Fruit fly (Drosophila melanogaster): ENCODE measurements around the gene Vsx2.
A peak's percentile ranks its signal among the peaks of the same experiment; 100 is the strongest.

Gene Vsx2

DNA sequence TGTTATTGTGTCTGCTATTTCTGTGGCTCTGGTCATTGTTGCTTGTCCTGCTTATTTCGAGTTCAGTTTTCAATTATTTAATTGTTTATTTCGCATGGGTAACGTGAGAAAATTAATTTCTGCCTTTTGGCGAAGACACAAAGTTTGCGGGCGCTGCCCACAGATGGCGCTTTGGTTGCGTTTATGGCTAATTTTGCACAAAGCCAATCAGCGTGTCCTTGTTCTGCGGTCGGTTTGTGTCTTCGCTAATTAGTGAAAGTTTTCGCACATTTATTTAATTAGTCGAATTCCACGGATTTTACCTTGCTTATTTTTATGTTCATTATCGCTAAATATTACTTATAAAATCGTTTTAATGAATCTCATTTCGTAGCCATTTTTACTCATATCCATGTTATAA is 3.4 kb upstream of the Vsx2 start:
- TF ChIP-seq usp (GFP tag; optimal IDR thresholded peaks at IDR 0.05): no peak

DNA sequence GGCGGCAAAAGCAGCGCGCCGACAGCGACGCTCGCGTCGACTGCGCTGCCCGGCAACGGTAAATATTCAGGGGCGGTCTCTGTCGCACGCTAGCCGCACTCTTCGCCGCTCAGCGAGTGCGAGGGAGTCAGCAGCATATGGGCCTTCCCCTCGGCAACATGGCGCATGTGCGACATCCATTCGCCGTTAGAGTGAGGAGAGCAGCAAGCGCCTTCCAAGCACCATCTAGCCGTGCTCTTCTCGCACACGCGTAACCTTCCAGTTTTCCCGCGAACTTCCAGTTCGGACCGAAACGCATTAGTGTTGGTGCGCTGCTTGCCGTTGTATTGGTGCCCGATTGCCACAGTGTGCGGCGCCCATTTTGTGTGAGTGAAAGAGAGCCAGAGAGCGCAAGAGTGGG is 520 bp upstream of the Vsx2 start:
- no peak for TF ChIP-seq pan (optimal IDR thresholded peaks at IDR 0.05)
- peak; percentile 98 for TF ChIP-seq CG8478 (optimal IDR thresholded peaks at IDR 0.05)
- TF ChIP-seq usp (GFP tag; optimal IDR thresholded peaks at IDR 0.05): no peak
- TF ChIP-seq Dll (optimal IDR thresholded peaks at IDR 0.05): peak; percentile 40

DNA sequence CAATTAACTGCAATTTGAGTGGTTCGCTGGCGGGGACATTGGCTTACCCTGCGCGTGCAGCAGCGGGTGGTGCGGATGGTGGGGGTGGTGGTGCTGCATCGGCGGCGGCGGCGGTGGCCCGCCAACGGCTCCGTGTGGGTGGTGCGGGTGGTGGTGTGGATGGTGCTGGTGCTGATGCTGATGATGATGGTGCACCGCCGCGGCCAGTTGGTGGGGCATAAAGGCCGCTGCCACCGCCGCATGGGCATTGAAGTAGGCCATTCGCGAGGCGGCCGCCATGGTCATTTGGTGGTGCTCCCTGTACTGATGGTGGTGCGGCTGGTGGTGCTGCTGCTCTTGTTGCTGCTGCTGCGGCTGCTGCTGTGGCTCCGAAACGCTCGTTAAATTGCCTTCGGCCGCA is 620 bp downstream of the Vsx2 start:
- TF ChIP-seq CG8478 (optimal IDR thresholded peaks at IDR 0.05) (no peak), pan (optimal IDR thresholded peaks at IDR 0.05) (no peak), psq (optimal IDR thresholded peaks at IDR 0.05) (no peak), Dll (optimal IDR thresholded peaks at IDR 0.05) (no peak), EcR (GFP tag; optimal IDR thresholded peaks at IDR 0.05) (no peak), usp (GFP tag; optimal IDR thresholded peaks at IDR 0.05) (no peak)

DNA sequence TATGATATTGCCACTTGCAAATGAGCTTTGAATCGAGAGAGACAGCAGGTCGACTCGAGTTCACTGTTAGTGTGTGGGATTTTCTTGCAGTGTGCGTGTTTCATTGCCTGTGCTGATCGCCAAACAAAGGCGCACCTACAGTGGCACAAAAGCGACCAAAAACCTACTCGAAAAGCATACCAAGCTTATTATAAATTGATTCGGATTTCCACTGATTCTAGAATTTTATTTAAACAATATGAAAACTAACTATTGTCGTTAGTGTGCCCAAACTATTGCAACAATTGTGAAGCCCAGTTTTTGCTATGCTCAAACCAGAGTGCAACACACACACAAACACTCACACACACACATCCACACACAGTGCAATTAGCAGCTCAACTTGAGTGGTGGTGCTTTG is 1.5 kb downstream of the Vsx2 start:
- no peak for TF ChIP-seq psq (optimal IDR thresholded peaks at IDR 0.05)
- TF ChIP-seq CG8478 (optimal IDR thresholded peaks at IDR 0.05): no peak
- no peak for TF ChIP-seq pan (optimal IDR thresholded peaks at IDR 0.05)
- no peak for TF ChIP-seq EcR (GFP tag; optimal IDR thresholded peaks at IDR 0.05)
- TF ChIP-seq usp (GFP tag; optimal IDR thresholded peaks at IDR 0.05): no peak
- no peak for TF ChIP-seq Dll (optimal IDR thresholded peaks at IDR 0.05)

DNA sequence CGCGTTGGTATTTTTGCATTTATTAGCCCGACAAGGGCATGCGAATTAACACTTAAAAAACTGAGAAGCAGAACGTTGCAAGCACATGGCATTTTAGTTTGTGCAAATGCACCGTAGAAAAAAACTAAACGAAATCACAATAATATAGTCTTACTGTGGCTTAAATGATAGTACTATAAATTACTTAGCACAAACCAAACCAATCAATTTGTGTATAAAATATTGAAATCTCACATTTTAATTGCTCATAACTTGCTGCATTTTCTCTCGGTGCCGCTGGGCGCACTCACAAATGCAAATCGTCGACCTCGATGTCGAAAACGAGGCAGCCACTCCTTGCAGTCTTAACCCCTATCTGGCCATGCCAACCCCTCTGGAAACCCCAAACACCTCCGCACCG is 6.3 kb downstream of the Vsx2 start:
- TF ChIP-seq CG8478 (optimal IDR thresholded peaks at IDR 0.05) (no peak), usp (GFP tag; optimal IDR thresholded peaks at IDR 0.05) (no peak), Dll (optimal IDR thresholded peaks at IDR 0.05) (no peak), EcR (GFP tag; optimal IDR thresholded peaks at IDR 0.05) (no peak), psq (optimal IDR thresholded peaks at IDR 0.05) (no peak), pan (optimal IDR thresholded peaks at IDR 0.05) (no peak)

DNA sequence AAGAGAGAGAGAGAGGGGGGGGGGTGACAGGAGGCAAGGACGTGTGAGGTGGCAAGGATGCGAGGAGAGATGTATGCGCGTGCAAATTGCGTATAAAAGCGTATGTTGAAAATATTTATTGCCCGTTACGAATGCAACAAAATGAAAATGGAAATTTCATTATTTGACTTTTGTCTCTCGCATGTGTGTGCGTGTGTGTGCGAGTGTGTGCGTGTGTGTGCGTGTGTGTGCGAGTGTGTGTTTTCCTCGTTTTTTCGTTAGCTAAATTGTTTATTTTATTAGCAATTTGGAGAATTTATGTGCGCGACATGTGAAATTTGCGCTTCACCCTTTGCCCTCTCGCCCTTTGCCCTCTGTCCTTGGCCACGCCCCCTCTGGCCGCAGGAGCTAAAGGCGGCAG is 7.2 kb downstream of the Vsx2 start:
- no peak for TF ChIP-seq Dll (optimal IDR thresholded peaks at IDR 0.05)
- no peak for TF ChIP-seq pan (optimal IDR thresholded peaks at IDR 0.05)
- no peak for TF ChIP-seq psq (optimal IDR thresholded peaks at IDR 0.05)
- no peak for TF ChIP-seq EcR (GFP tag; optimal IDR thresholded peaks at IDR 0.05)
- TF ChIP-seq CG8478 (optimal IDR thresholded peaks at IDR 0.05): no peak

DNA sequence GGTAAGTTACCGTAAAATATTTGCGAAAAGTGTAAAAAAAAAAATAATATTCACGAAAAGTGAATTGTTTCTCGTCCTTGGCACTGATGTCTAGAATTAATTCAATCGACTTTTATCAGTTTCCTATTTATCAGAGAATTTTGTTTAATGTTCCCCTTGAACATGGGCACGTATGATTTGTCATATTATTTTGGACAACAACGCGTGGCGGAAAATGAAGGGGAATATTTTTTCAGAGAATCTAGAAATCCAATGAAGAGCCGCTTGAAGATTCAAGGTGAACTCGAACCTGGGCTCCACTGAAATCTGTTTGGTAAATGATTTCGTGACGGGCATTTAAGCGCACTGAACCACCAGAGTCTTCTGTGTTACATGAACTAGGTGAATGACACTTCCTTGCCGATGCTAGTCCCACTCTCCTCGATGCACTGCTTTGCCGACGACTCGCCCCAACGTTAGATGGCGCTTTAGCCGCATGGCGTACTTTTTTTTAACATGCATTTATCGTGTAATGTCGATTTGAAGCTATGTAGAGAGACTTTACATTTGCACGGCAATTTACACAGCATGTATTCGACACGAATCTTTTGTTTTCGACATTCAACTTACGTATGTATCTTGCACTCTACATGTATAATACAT is 35.6 kb downstream of the Vsx2 start:
- no peak for TF ChIP-seq pan (optimal IDR thresholded peaks at IDR 0.05)
- TF ChIP-seq usp (GFP tag; optimal IDR thresholded peaks at IDR 0.05): no peak
- TF ChIP-seq EcR (GFP tag; optimal IDR thresholded peaks at IDR 0.05): no peak
- no peak for TF ChIP-seq psq (optimal IDR thresholded peaks at IDR 0.05)
- no peak for TF ChIP-seq CG8478 (optimal IDR thresholded peaks at IDR 0.05)
- TF ChIP-seq Dll (optimal IDR thresholded peaks at IDR 0.05): no peak

DNA sequence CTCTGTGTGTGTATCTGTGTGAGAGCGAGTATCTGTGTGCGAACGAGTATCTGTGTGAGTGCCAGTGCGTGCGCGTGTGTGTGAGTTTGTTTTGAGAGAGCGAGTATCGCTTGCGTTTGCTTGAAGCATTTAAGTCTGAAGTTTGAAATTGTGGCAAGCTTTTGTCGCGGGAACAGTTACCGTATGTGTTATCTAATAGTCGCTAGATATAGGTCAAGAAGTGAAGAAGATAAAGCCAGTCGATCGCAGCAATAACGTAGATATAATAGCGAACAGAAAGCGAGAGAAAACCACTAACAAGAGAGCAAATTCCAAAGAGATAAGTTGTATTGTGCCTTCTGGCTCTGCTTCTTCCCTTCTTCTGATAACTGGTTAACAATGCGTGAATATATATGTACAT is 41.8 kb downstream of the Vsx2 start:
- TF ChIP-seq CG8478 (optimal IDR thresholded peaks at IDR 0.05) (no peak), pan (optimal IDR thresholded peaks at IDR 0.05) (no peak)

DNA sequence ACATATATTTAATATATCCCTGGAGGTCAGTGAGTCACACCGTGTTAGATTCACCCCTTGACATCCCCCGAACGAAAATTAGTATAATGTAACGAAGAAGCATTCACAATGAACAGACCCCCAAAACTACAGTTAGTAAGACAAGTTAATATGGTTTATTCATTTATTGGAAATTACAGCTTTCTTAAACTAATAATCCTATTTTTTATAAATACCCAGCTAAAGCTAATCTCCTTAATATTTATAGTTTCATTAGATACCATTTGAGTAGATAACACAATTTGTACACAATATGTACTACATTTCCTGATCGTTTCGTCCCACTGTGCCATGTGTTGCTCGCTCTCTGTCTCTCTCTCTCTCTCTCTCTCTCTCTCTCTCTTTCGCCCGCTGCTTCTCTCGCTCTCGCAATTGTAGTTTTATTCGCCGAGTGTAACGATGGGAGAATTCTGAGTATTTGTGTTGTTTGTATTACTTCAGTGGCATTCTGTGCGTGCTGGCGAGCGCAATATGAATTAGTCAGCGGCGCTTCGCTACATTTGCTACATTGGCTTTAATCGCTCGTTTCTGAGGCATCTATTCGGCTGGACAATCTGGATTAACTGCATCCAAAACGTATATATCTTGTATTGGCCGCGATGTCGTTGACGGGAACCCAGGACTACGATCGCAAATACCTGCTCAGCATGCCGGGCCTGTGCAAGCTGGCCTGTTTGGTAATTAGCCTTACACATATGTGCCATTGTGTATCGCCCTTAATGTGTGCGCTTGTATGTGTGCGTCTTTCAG is 43.0 kb downstream of the Vsx2 start:
- TF ChIP-seq pan (optimal IDR thresholded peaks at IDR 0.05) (no peak), CG8478 (optimal IDR thresholded peaks at IDR 0.05) (no peak), usp (GFP tag; optimal IDR thresholded peaks at IDR 0.05) (no peak), EcR (GFP tag; optimal IDR thresholded peaks at IDR 0.05) (no peak), psq (optimal IDR thresholded peaks at IDR 0.05) (no peak), Dll (optimal IDR thresholded peaks at IDR 0.05) (no peak)

DNA sequence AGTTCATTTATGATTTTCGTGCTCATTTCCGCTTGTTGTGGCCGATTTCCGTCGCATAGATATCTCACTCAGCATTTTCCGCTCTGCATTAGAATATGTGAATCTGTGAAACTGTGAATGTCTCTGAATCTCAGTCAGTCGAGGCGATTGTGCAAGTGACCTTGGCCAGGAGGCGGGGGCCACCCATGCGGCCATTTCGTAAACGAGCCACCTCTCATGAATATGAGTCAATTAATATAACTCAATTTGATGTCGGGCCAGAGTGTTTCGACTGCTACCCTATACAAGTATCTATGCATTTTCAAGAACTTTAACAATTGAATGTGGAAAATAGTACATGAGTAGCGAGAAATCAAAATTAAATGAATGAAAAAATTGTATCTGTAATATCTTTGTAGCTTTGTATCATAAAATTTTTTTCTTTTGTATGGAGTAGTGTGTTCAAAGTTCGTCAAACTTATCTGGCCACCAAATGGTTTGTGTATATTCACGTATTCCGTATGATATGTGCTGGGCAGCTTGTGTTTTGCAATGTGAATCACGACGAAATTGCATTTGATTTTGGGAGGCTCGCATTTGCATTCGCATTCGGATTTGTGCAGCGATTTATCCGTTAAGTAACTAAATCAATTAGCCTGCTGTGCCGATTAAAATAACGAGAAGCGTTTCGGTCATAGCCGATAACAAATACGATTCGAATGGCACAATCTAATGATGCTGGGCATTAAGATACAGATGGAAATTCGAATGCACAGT is 43.9 kb downstream of the Vsx2 start, which contains the start of gene CG12730:
Gene CG12730, plus strand, starts transcription at position 706 of the 756 bp plus-strand sequence.
- TF ChIP-seq pan (optimal IDR thresholded peaks at IDR 0.05) (no peak), Dll (optimal IDR thresholded peaks at IDR 0.05) (no peak), psq (optimal IDR thresholded peaks at IDR 0.05) (no peak), EcR (GFP tag; optimal IDR thresholded peaks at IDR 0.05) (no peak), CG8478 (optimal IDR thresholded peaks at IDR 0.05) (no peak), usp (GFP tag; optimal IDR thresholded peaks at IDR 0.05) (no peak)

DNA sequence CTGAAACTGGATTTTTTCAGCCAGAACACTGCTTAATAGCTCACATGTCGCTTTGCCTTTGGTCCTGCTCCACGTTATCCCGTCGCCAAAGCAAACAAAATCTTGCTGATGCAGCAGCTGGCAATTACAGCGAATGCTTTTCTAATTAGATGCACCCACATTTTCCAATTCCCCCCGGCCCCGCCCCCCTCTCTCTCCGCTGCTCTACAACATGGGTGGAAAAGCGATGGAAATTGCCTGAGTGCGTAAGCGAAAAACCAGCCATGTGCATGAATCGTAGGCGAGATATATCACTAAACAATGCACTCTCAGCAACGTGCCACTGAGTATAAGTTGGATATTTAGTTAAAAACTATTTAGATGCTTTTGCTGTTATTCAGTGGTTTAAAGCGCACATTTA is 44.8 kb downstream of the Vsx2 start:
- no peak for TF ChIP-seq psq (optimal IDR thresholded peaks at IDR 0.05)
- no peak for TF ChIP-seq CG8478 (optimal IDR thresholded peaks at IDR 0.05)
- TF ChIP-seq Dll (optimal IDR thresholded peaks at IDR 0.05): no peak
- TF ChIP-seq EcR (GFP tag; optimal IDR thresholded peaks at IDR 0.05): no peak
- TF ChIP-seq usp (GFP tag; optimal IDR thresholded peaks at IDR 0.05): no peak
- no peak for TF ChIP-seq pan (optimal IDR thresholded peaks at IDR 0.05)

DNA sequence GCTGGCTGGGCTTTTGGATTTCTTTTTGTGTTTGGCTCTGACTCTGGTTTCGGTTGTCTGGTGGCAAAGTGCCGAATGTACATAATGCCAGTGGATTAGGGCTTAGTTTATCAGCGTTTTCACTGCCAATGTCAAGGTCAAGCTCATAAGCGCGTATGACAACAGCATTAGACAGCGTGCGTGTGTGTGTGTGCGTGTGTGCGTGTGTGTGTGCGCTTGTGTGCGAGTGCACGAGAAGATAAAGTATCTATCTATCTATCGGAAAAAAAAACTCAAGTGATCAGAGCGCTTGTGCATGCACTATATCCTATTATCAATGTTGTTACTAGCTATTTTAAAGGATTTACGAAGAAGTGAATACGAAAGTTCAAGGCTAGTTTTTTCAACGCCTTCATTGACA is 48.8 kb downstream of the Vsx2 start:
- TF ChIP-seq pan (optimal IDR thresholded peaks at IDR 0.05) (no peak), Dll (optimal IDR thresholded peaks at IDR 0.05) (no peak), CG8478 (optimal IDR thresholded peaks at IDR 0.05) (no peak), psq (optimal IDR thresholded peaks at IDR 0.05) (no peak)

All from whole organism.